Fruit fly (Drosophila melanogaster): Measurements from ENCODE around the gene CG13063.

The CG13063 gene

DNA sequence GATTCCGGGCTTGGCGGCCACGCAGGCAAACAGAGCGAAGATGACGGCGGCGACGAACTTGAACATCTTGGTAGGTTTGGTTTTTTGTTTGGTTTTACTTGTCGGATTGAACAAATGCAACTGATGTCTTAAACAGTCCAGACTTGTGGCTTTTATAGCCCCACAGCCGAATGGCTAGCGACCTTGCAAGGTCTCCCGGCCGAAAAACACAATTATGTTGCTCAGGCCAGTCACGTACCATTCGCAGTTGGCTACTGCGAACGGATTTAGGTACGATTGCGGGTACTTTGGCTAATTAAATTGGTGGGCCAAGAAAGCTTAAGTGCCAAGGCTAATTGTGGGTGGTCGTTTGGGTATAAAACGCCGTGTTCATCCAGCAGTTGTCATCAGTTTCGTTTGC lies 41.4 kb upstream of the CG13063 start, which contains the start of the genes CG13051 and CG13069:
Gene CG13051, minus strand, starts transcription at position 101 of the 400 bp plus-strand sequence.
Gene CG13069, plus strand, starts transcription at position 386 of the 400 bp plus-strand sequence.
- TF ChIP-seq CG11617 (GFP tag; optimal IDR thresholded peaks at IDR 0.05) (no peak), CG7101 (tag; optimal IDR thresholded peaks at IDR 0.05) (no peak), CG14711 (tag; optimal IDR thresholded peaks at IDR 0.05) (no peak), CG1620 (GFP tag; optimal IDR thresholded peaks at IDR 0.05) (no peak), ovo (GFP tag; optimal IDR thresholded peaks at IDR 0.05) (no peak)

- TF ChIP-seq CG1620 (GFP tag; optimal IDR thresholded peaks at IDR 0.05): no peak
- no peak for TF ChIP-seq CG7101 (tag; optimal IDR thresholded peaks at IDR 0.05)
- TF ChIP-seq Clk (GFP tag; optimal IDR thresholded peaks at IDR 0.05): no peak
- no peak for TF ChIP-seq cic (GFP tag; optimal IDR thresholded peaks at IDR 0.05)
- TF ChIP-seq bab1 (GFP tag; optimal IDR thresholded peaks at IDR 0.05): no peak
- TF ChIP-seq CG14711 (tag; optimal IDR thresholded peaks at IDR 0.05): no peak
- TF ChIP-seq CG5204 (GFP tag; optimal IDR thresholded peaks at IDR 0.05): no peak
These were observed 38.2 kb upstream of the CG13063 start, which contains the start of gene CG4950 for dm6 chr3L:16268106-16268733. Gene CG4950 (minus strand): TSS chr3L:16268156.

dm6 chr3L:16269092-16269491 lies 37.3 kb upstream of the CG13063 start, which contains the start of gene CG13068:
Gene CG13068 (plus strand): TSS chr3L:16269392.
- no peak for TF ChIP-seq CG7045 (GFP tag; optimal IDR thresholded peaks at IDR 0.05)
- TF ChIP-seq CG5204 (GFP tag; optimal IDR thresholded peaks at IDR 0.05): no peak
- no peak for TF ChIP-seq Clk (GFP tag; optimal IDR thresholded peaks at IDR 0.05)
- no peak for TF ChIP-seq CG33017 (tag; optimal IDR thresholded peaks at IDR 0.05)
- TF ChIP-seq toe (GFP tag; optimal IDR thresholded peaks at IDR 0.05): no peak
- TF ChIP-seq cic (GFP tag; optimal IDR thresholded peaks at IDR 0.05): no peak
- TF ChIP-seq bab1 (GFP tag; optimal IDR thresholded peaks at IDR 0.05): no peak
- TF ChIP-seq cnc (optimal IDR thresholded peaks at IDR 0.05): no peak
- TF ChIP-seq tj (GFP tag; optimal IDR thresholded peaks at IDR 0.05): no peak
- no peak for TF ChIP-seq Hr96 (GFP tag; optimal IDR thresholded peaks at IDR 0.05)
- TF ChIP-seq CG1620 (GFP tag; optimal IDR thresholded peaks at IDR 0.05): no peak
- no peak for TF ChIP-seq kay (GFP tag; ENCODE audit: borderline replicate concordance)
- no peak for TF ChIP-seq Crg-1 (GFP tag; optimal IDR thresholded peaks at IDR 0.05)
- TF ChIP-seq CG7101 (tag; optimal IDR thresholded peaks at IDR 0.05): no peak
- no peak for TF ChIP-seq Mnt (GFP tag; optimal IDR thresholded peaks at IDR 0.05)
- no peak for TF ChIP-seq CG14711 (tag; optimal IDR thresholded peaks at IDR 0.05)
- TF ChIP-seq pad (GFP tag; optimal IDR thresholded peaks at IDR 0.05): no peak
- no peak for TF ChIP-seq CG12768 (GFP tag; optimal IDR thresholded peaks at IDR 0.05)

- TF ChIP-seq toe (GFP tag; optimal IDR thresholded peaks at IDR 0.05) (no peak), CG12768 (GFP tag; optimal IDR thresholded peaks at IDR 0.05) (no peak), cic (GFP tag; optimal IDR thresholded peaks at IDR 0.05) (no peak), Crg-1 (GFP tag; optimal IDR thresholded peaks at IDR 0.05) (no peak), pad (GFP tag; optimal IDR thresholded peaks at IDR 0.05) (no peak)
These were observed 35.5 kb upstream of the CG13063 start, which contains the start of the genes CG34248 and CG13067 for dm6 chr3L:16270802-16271332. Gene CG34248 (minus strand): TSS chr3L:16270902. Gene CG13067 (plus strand): TSS chr3L:16271282.

DNA sequence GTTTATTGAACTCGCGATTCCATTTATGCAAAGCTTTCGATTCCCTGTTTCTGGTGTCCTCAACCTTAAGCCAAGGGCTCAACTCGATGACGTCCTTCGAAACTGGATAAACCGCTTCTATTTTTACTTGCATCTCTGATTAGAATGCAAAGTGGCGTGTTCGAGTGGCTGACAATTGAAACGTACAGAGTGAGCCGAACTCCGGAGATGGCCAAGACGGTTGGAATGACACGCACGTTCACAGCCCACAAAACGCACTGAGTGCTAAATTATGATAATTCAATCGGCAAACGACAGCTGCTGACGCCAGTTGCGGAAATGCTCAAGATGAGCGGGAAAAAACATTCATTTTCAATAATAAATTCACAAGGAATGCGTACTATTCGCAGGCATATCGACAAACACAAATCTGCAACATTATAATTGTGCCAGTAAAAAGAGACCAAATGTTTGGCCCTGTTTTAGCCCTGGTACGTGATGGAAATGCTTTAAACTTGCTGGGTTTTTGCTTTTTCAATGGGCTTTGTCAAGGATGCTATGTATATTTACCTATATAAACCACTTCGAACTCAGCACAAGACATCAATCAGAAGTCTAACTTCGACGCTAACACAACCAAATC lies 34.0 kb upstream of the CG13063 start, which contains the start of gene CG13066:
Gene CG13066, plus strand, starts transcription at position 572 of the 622 bp plus-strand sequence.
- TF ChIP-seq tj (GFP tag; optimal IDR thresholded peaks at IDR 0.05): no peak
- no peak for TF ChIP-seq CG14711 (tag; optimal IDR thresholded peaks at IDR 0.05)
- no peak for TF ChIP-seq CG1620 (GFP tag; optimal IDR thresholded peaks at IDR 0.05)
- no peak for TF ChIP-seq CG12768 (GFP tag; optimal IDR thresholded peaks at IDR 0.05)
- TF ChIP-seq Mnt (GFP tag; optimal IDR thresholded peaks at IDR 0.05): no peak
- no peak for TF ChIP-seq toe (GFP tag; optimal IDR thresholded peaks at IDR 0.05)
- no peak for TF ChIP-seq CG7101 (tag; optimal IDR thresholded peaks at IDR 0.05)
- TF ChIP-seq Crg-1 (GFP tag; optimal IDR thresholded peaks at IDR 0.05): no peak
- no peak for TF ChIP-seq cic (GFP tag; optimal IDR thresholded peaks at IDR 0.05)
- no peak for TF ChIP-seq CG5204 (GFP tag; optimal IDR thresholded peaks at IDR 0.05)
- TF ChIP-seq Hr96 (GFP tag; optimal IDR thresholded peaks at IDR 0.05): no peak
- TF ChIP-seq ovo (GFP tag; optimal IDR thresholded peaks at IDR 0.05): no peak
- TF ChIP-seq bab1 (GFP tag; optimal IDR thresholded peaks at IDR 0.05): no peak
- TF ChIP-seq kay (GFP tag; ENCODE audit: borderline replicate concordance): no peak
- no peak for TF ChIP-seq CG7045 (GFP tag; optimal IDR thresholded peaks at IDR 0.05)
- no peak for TF ChIP-seq CG33017 (tag; optimal IDR thresholded peaks at IDR 0.05)
- TF ChIP-seq Clk (GFP tag; optimal IDR thresholded peaks at IDR 0.05): no peak
- no peak for TF ChIP-seq pad (GFP tag; optimal IDR thresholded peaks at IDR 0.05)
- no peak for TF ChIP-seq CG11617 (GFP tag; optimal IDR thresholded peaks at IDR 0.05)
- TF ChIP-seq cnc (optimal IDR thresholded peaks at IDR 0.05): no peak

DNA sequence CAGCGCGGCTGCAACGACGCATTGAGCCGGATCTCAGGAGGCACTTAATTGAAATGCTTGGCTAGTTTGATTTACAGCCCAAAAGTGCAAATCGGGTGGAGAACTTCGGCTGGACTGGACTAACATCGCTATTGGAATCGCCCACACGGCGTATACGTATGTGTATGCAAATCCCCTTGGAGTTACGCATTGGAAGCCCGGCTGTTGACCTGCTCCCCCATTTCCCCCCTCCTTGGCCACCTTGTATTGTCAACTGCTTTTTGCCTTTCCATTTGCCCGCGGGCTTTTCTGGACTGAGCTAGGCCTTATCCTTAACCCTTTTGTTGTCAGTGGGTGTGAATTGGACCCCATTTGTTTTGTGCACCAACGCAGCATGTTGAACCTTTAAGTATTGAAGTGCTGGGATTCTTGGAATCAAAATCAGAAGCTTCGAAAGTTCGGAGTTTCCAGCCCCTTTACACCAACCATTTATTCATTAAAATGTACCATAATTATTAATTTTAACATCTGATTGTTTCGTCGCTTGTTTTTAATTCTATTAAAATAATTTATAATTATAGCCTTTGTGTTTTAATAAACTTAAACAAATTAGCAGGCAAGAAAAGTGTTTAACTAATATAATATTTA lies 30.9 kb upstream of the CG13063 start:
- TF ChIP-seq CG11617 (GFP tag; optimal IDR thresholded peaks at IDR 0.05): no peak
- no peak for TF ChIP-seq cic (GFP tag; optimal IDR thresholded peaks at IDR 0.05)
- no peak for TF ChIP-seq ovo (GFP tag; optimal IDR thresholded peaks at IDR 0.05)
